Worm (Caenorhabditis elegans) whole organism, mixed stage, embryonic: ENCODE data around the gene kvs-5.

Experiments
- M03D4.4 ChIP-seq: sonication (generic microtip); optimal IDR thresholded peaks from 2 replicates; lab custom pipeline; 2017; ENCODE audit warnings: mild to moderate bottlenecking, missing genetic modification characterization, missing compliant biosample characterization
- blmp-1 ChIP-seq: fragments of 150-350 bp; optimal IDR thresholded peaks from 2 replicates; lab custom pipeline; 2014; ENCODE audit warnings: missing biosample characterization, missing genetic modification characterization
- ceh-39 ChIP-seq: fragments of 150-350 bp; optimal IDR thresholded peaks from 2 replicates; lab custom pipeline; 2014; ENCODE audit warnings: missing biosample characterization, missing genetic modification characterization
- ceh-83 ChIP-seq: fragments of 200-800 bp; sonication (Bioruptor generic); optimal IDR thresholded peaks from 2 replicates; lab custom pipeline; 2018; ENCODE audit warnings: mild to moderate bottlenecking, missing genetic modification characterization, missing compliant biosample characterization
- ces-1 ChIP-seq: fragments of 150-350 bp; optimal IDR thresholded peaks from 2 replicates; lab custom pipeline; 2014; ENCODE audit warnings: missing biosample characterization, missing genetic modification reagents, missing genetic modification characterization
- cnd-1 ChIP-seq: fragments of 200-800 bp; sonication (Bioruptor generic); optimal IDR thresholded peaks from 2 replicates; lab custom pipeline; 2018; ENCODE audit warnings: mild to moderate bottlenecking, missing genetic modification characterization, missing compliant biosample characterization
- drap-1 ChIP-seq: fragments of 200-800 bp; sonication (Bioruptor generic); optimal IDR thresholded peaks from 3 replicates; lab custom pipeline; 2018; ENCODE audit warnings: mild to moderate bottlenecking, missing genetic modification characterization, missing compliant biosample characterization
- elt-1 ChIP-seq: sonication (generic microtip); optimal IDR thresholded peaks from 2 replicates; lab custom pipeline; 2017; ENCODE audit warnings: missing genetic modification characterization, mild to moderate bottlenecking, missing compliant biosample characterization, antibody characterized with exemption, moderate library complexity, borderline replicate concordance; ENCODE audit not compliant: insufficient read depth
- flh-1 ChIP-seq: fragments of 200-800 bp; sonication (Bioruptor generic); optimal IDR thresholded peaks from 2 replicates; lab custom pipeline; 2018; ENCODE audit warnings: mild to moderate bottlenecking, missing genetic modification characterization, moderate library complexity, missing compliant biosample characterization
- ham-2 ChIP-seq: fragments of 200-800 bp; sonication (Bioruptor generic); optimal IDR thresholded peaks from 2 replicates; lab custom pipeline; 2018; ENCODE audit warnings: mild to moderate bottlenecking, missing genetic modification characterization, missing compliant biosample characterization
- hlh-1 ChIP-seq: fragments of 150-350 bp; optimal IDR thresholded peaks from 2 replicates; lab custom pipeline; 2014; ENCODE audit warnings: missing biosample characterization, missing genetic modification reagents, missing genetic modification characterization
- lin-13 ChIP-seq: fragments of 150-350 bp; optimal IDR thresholded peaks from 2 replicates; lab custom pipeline; 2014; ENCODE audit warnings: missing biosample characterization, missing genetic modification characterization
- lin-32 ChIP-seq: fragments of 200-800 bp; sonication (Bioruptor generic); optimal IDR thresholded peaks from 2 replicates; lab custom pipeline; 2018; ENCODE audit warnings: mild to moderate bottlenecking, missing genetic modification characterization, missing compliant biosample characterization
- lsy-2 ChIP-seq: fragments of 150-350 bp; optimal IDR thresholded peaks from 2 replicates; lab custom pipeline; 2014; ENCODE audit warnings: missing biosample characterization, missing genetic modification characterization
- mab-5 ChIP-seq: fragments of 150-350 bp; optimal IDR thresholded peaks from 2 replicates; lab custom pipeline; 2014; ENCODE audit warnings: missing biosample characterization, missing genetic modification characterization
- mls-2 ChIP-seq: sonication (generic microtip); optimal IDR thresholded peaks from 2 replicates; lab custom pipeline; 2016; ENCODE audit warnings: mild to moderate bottlenecking, missing genetic modification characterization, moderate library complexity, missing compliant biosample characterization
- nhr-12 ChIP-seq: fragments of 150-350 bp; optimal IDR thresholded peaks from 2 replicates; lab custom pipeline; 2014; ENCODE audit warnings: missing biosample characterization, missing genetic modification characterization
- nhr-2 ChIP-seq: fragments of 150-350 bp; optimal IDR thresholded peaks from 2 replicates; lab custom pipeline; 2014; ENCODE audit warnings: missing biosample characterization, missing genetic modification characterization
- nhr-237 ChIP-seq: fragments of 150-350 bp; optimal IDR thresholded peaks from 2 replicates; lab custom pipeline; 2014; ENCODE audit warnings: missing biosample characterization, missing genetic modification characterization
- nhr-28 ChIP-seq: fragments of 150-350 bp; optimal IDR thresholded peaks from 2 replicates; lab custom pipeline; 2014; ENCODE audit warnings: missing biosample characterization, missing genetic modification characterization
- nhr-76 ChIP-seq: sonication (generic microtip); optimal IDR thresholded peaks from 2 replicates; lab custom pipeline; 2017; ENCODE audit warnings: missing biosample characterization, missing genetic modification characterization
- pha-4 ChIP-seq: fragments of 150-350 bp; optimal IDR thresholded peaks from 2 replicates; lab custom pipeline; 2018; ENCODE audit warnings: missing biosample characterization, missing genetic modification reagents, missing genetic modification characterization
- sem-2 ChIP-seq: fragments of 200-800 bp; sonication (Bioruptor generic); optimal IDR thresholded peaks from 2 replicates; lab custom pipeline; 2018; ENCODE audit warnings: mild to moderate bottlenecking, missing genetic modification characterization, missing compliant biosample characterization
- snpc-4 ChIP-seq: fragments of 150-350 bp; optimal IDR thresholded peaks from 2 replicates; lab custom pipeline; 2014; ENCODE audit warnings: missing biosample characterization, missing genetic modification characterization
- sptf-1 ChIP-seq: sonication (generic microtip); optimal IDR thresholded peaks from 2 replicates; lab custom pipeline; 2017; ENCODE audit warnings: mild to moderate bottlenecking, missing genetic modification characterization, moderate library complexity, missing compliant biosample characterization
- tbx-8 ChIP-seq: fragments of 200-800 bp; sonication (Bioruptor generic); optimal IDR thresholded peaks from 2 replicates; lab custom pipeline; 2018; ENCODE audit warnings: mild to moderate bottlenecking, missing genetic modification characterization, moderate library complexity, missing compliant biosample characterization
- unc-120 ChIP-seq: sonication (generic microtip); optimal IDR thresholded peaks from 2 replicates; lab custom pipeline; 2017; ENCODE audit warnings: missing genetic modification characterization, missing compliant biosample characterization; ENCODE audit not compliant: poor library complexity, severe bottlenecking
- unc-39 ChIP-seq: fragments of 150-350 bp; optimal IDR thresholded peaks from 2 replicates; lab custom pipeline; 2014; ENCODE audit warnings: missing biosample characterization, missing genetic modification characterization
- unc-62 ChIP-seq: fragments of 150-350 bp; optimal IDR thresholded peaks from 2 replicates; lab custom pipeline; 2014; ENCODE audit warnings: missing biosample characterization, missing genetic modification reagents, missing genetic modification characterization
- zip-8 ChIP-seq: fragments of 150-350 bp; optimal IDR thresholded peaks from 2 replicates; lab custom pipeline; 2014; ENCODE audit warnings: missing biosample characterization, missing genetic modification characterization
- ztf-11 ChIP-seq: fragments of 150-350 bp; optimal IDR thresholded peaks from 2 replicates; lab custom pipeline; 2014; ENCODE audit warnings: missing biosample characterization, missing genetic modification characterization

Gene kvs-5

DNA sequence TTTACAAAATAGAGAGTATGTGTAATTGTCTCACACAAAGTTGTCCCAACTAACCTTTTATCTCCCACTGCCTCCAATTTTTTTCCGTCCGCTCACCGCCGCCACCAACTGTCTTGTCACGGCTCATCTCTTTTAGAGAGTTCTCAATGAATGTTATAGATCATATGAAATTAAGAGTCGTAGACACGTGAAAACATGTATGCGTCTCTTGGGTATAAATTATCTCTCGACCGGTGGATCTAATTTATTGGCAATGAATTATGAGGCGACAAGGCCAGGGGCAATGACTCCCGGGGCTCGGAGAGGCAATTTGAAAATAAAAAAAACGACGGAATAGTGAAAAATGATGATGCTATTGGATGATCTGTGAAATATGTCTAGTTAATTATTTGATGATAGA lies 4.1 kb downstream of the kvs-5 start:
- TF ChIP-seq nhr-2 (peak; percentile 17), elt-1 (tag; lab: Kevin White, UChicago) (no peak), mab-5 (tag; lab: Kevin White, UChicago) (peak; percentile 80), nhr-28 (no peak), M03D4.4 (tag; lab: Kevin White, UChicago) (no peak), ham-2 (GFP tag; lab: Kevin White, UChicago) (no peak), ceh-39 (tag; lab: Kevin White, UChicago) (no peak), zip-8 (tag; lab: Kevin White, UChicago) (no peak), ces-1 (GFP tag; lab: Kevin White, UChicago) (peak; percentile 48), drap-1 (no peak), unc-120 (tag; lab: Kevin White, UChicago) (peak; percentile 41), unc-62 (GFP tag; lab: Kevin White, UChicago) (peak; percentile 95), hlh-1 (tag; lab: Kevin White, UChicago) (peak; percentile 78)

DNA sequence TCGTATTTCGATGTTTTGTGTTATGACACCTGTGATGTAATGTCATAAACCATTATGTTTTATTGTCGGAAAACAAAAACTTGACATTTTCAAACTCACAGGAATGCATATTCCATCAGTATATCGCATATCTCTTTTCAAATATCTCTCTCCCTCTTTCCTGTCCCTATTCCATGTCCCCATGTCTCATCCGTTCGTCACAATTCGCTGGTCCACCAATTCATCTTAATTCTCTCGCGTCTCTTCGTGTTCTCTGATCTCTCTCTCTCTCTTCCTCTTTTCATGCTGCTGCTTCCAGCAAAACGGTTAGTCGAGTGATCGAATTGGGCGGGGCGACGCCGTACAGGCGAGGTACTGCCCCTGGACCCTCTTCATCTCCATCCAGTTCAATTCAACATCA lies 5.3 kb downstream of the kvs-5 start:
- no peak for TF ChIP-seq pha-4 (tag; lab: Kevin White, UChicago)
- no peak for TF ChIP-seq sem-2 (GFP tag; lab: Kevin White, UChicago)
- peak; percentile 53 for TF ChIP-seq unc-62 (GFP tag; lab: Kevin White, UChicago)

DNA sequence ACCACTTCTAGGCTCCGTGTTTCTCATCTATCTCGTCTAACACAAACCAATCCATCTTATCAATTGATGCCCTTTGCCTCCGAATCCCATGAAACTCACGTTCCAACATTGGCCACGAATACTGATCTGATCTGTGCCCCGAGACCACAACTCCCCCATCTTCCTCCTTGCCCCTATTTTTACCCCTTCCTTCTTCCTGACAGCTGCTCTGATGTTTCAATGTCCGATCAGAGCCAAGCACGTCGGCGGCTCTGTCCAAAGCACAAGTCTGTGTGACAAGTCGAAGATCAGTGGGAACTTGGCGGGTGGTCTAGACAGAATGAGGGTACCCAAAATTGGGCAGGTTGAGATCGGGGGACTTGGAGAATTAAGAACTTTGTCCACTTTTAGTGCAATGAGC lies 9.8 kb downstream of the kvs-5 start:
- TF ChIP-seq tbx-8 (GFP tag; lab: Kevin White, UChicago) (no peak), snpc-4 (no peak), drap-1 (no peak), unc-62 (GFP tag; lab: Kevin White, UChicago) (no peak), ham-2 (GFP tag; lab: Kevin White, UChicago) (no peak), zip-8 (tag; lab: Kevin White, UChicago) (no peak), unc-120 (tag; lab: Kevin White, UChicago) (no peak), mab-5 (tag; lab: Kevin White, UChicago) (no peak), nhr-76 (tag; lab: Kevin White, UChicago) (no peak), flh-1 (GFP tag; lab: Kevin White, UChicago) (no peak), blmp-1 (tag; lab: Kevin White, UChicago) (no peak), nhr-12 (tag; lab: Kevin White, UChicago) (no peak), mls-2 (tag; lab: Kevin White, UChicago) (no peak), sptf-1 (no peak), ztf-11 (tag; lab: Kevin White, UChicago) (no peak), nhr-237 (no peak), ceh-83 (GFP tag; lab: Kevin White, UChicago) (no peak), cnd-1 (tag; lab: Kevin White, UChicago) (no peak), sem-2 (GFP tag; lab: Kevin White, UChicago) (no peak)

DNA sequence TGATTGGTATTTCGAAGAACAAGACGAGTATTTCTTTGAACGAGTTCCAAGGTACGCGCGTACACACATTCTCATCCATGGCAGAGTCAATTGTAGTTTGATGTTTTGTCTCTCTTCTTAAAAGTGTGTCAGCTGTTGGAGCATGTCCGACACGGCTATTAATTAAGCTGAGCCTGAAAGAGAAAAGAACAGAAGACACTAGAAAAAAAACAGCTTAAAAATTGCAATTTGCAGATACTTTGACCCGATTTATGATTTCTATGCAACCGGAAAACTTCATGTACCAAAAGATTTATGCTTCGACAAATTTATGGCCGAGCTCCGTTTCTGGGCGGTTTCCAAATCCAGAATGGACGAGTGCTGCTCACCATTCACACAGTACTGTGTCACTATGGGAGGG lies 13.0 kb downstream of the kvs-5 start:
- TF ChIP-seq snpc-4, result no peak
- no peak for TF ChIP-seq zip-8 (tag; lab: Kevin White, UChicago)
- TF ChIP-seq unc-39 (tag; lab: Kevin White, UChicago), result no peak
- TF ChIP-seq lin-32 (GFP tag; lab: Kevin White, UChicago), result no peak
- TF ChIP-seq unc-62 (GFP tag; lab: Kevin White, UChicago), result no peak
- no peak for TF ChIP-seq drap-1
- no peak for TF ChIP-seq flh-1 (GFP tag; lab: Kevin White, UChicago)
- TF ChIP-seq lsy-2 (tag; lab: Kevin White, UChicago), result no peak
- no peak for TF ChIP-seq ham-2 (GFP tag; lab: Kevin White, UChicago)
- no peak for TF ChIP-seq sem-2 (GFP tag; lab: Kevin White, UChicago)
- no peak for TF ChIP-seq sptf-1
- TF ChIP-seq hlh-1 (tag; lab: Kevin White, UChicago), result no peak
- no peak for TF ChIP-seq nhr-237
- no peak for TF ChIP-seq pha-4 (tag; lab: Kevin White, UChicago)
- no peak for TF ChIP-seq nhr-28
- no peak for TF ChIP-seq nhr-12 (tag; lab: Kevin White, UChicago)
- TF ChIP-seq lin-13, result no peak

DNA sequence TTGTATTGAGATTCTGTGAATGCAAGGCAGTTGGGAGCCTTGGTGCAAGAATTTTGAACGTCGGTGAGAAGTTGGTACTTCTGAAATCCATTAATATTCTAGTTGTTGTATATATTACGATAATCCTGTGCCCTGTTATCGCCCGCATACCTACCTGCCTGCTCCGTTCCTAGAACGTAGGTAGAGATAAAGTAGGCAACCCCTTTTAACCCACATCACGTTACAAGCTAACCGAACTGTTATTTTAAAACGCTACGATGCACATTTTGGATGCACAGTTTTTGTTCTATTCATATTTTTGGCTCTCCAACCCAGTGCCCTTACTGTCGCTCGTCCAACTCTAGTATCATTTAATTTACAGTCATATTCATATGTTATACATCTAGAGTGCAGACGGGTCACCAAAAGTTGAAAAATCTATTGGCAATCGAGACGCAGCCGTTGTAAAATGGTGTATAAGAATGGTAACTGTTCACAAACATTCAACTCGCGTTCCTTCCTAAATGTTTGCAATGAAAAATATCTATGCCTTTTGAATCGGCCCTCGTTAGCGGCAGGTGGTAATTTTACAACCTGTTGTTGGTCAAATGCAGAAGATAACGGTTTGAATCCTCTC lies 17.9 kb downstream of the kvs-5 start:
- TF ChIP-seq blmp-1 (tag; lab: Kevin White, UChicago), result no peak
- TF ChIP-seq ces-1 (GFP tag; lab: Kevin White, UChicago), result no peak
- no peak for TF ChIP-seq unc-120 (tag; lab: Kevin White, UChicago)
- no peak for TF ChIP-seq nhr-2
- no peak for TF ChIP-seq ceh-83 (GFP tag; lab: Kevin White, UChicago)
